Fruit fly (Drosophila melanogaster): ENCODE measurements around the gene CG10588.

DNA sequence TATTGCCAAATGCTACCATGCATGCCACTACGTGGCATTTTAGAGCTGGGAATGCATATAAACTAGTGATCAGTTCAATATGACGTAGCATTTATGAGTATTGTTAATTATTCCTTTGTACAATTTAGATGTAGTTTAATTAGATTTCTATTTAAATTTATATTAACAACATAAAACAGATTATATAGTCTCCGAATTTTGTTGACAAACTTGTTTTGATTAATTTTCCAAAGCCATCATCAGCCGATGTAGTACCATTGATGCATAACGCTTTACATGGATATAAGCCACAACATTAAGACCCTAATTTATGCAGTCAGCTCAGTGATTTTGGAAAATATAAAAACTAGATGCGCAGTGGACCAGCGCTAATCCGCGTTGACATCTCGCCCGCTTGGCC lies 25.8 kb downstream of the CG10588 start:
- TF ChIP-seq Pif1B (GFP tag; optimal IDR thresholded peaks at IDR 0.05) (no peak), CG4496 (GFP tag; IDR thresholded peaks at IDR 0.05) (no peak), Pif1A (GFP tag; optimal IDR thresholded peaks at IDR 0.05) (no peak), CG32121 (GFP tag; IDR thresholded peaks at IDR 0.05) (no peak), Ets98B (GFP tag; IDR thresholded peaks at IDR 0.05) (no peak), D1 (tag; optimal IDR thresholded peaks at IDR 0.05) (no peak)

Measured in whole organism, pupa.